Worm (Caenorhabditis elegans) whole organism, L4/young adult: ENCODE results near the gene phf-10.

ENCODE experiments used
- W03F9.2 ChIP-seq: fragments of 150-350 bp; optimal IDR thresholded peaks from 2 replicates; lab custom pipeline; 2014; ENCODE audit warnings: missing biosample characterization, missing genetic modification characterization
- dao-5 ChIP-seq: sonication (generic microtip); optimal IDR thresholded peaks from 2 replicates; lab custom pipeline; 2016; ENCODE audit warnings: missing genotype, missing genetic modification characterization, moderate library complexity, missing compliant biosample characterization
- him-1 ChIP-seq: sonication (generic microtip); optimal IDR thresholded peaks from 2 replicates; lab custom pipeline; 2016; ENCODE audit warnings: missing genotype, missing genetic modification reagents, missing genetic modification characterization, missing compliant biosample characterization

ce11 chrV:332585-332984 lies 21.2 kb upstream of the phf-10 start:
- TF ChIP-seq dao-5 (tag; lab: Kevin White, UChicago) (no peak), him-1 (no peak), W03F9.2 (tag; lab: Kevin White, UChicago) (no peak)
